Worm (Caenorhabditis elegans) whole organism, mixed stage, embryonic: ENCODE measurements around the gene Y59A8B.12.

Experiments used
- M03D4.4 ChIP-seq: sonication (generic microtip); optimal IDR thresholded peaks from 2 replicates; lab custom pipeline; 2017; ENCODE audit warnings: mild to moderate bottlenecking, missing genetic modification characterization, missing compliant biosample characterization
- bed-3 ChIP-seq: fragments of 200-800 bp; sonication (Bioruptor generic); optimal IDR thresholded peaks from 3 replicates; lab custom pipeline; 2018; ENCODE audit warnings: mild to moderate bottlenecking, missing genetic modification characterization, moderate library complexity, missing compliant biosample characterization
- blmp-1 ChIP-seq: fragments of 150-350 bp; optimal IDR thresholded peaks from 2 replicates; lab custom pipeline; 2014; ENCODE audit warnings: missing biosample characterization, missing genetic modification characterization
- ceh-39 ChIP-seq: fragments of 150-350 bp; optimal IDR thresholded peaks from 2 replicates; lab custom pipeline; 2014; ENCODE audit warnings: missing biosample characterization, missing genetic modification characterization
- cnd-1 ChIP-seq: fragments of 200-800 bp; sonication (Bioruptor generic); optimal IDR thresholded peaks from 2 replicates; lab custom pipeline; 2018; ENCODE audit warnings: mild to moderate bottlenecking, missing genetic modification characterization, missing compliant biosample characterization
- drap-1 ChIP-seq: fragments of 200-800 bp; sonication (Bioruptor generic); optimal IDR thresholded peaks from 3 replicates; lab custom pipeline; 2018; ENCODE audit warnings: mild to moderate bottlenecking, missing genetic modification characterization, missing compliant biosample characterization
- elt-3 ChIP-seq: fragments of 150-350 bp; optimal IDR thresholded peaks from 2 replicates; lab custom pipeline; 2014; ENCODE audit warnings: missing biosample characterization, missing genetic modification characterization
- flh-1 ChIP-seq: fragments of 200-800 bp; sonication (Bioruptor generic); optimal IDR thresholded peaks from 2 replicates; lab custom pipeline; 2018; ENCODE audit warnings: mild to moderate bottlenecking, missing genetic modification characterization, moderate library complexity, missing compliant biosample characterization
- hlh-1 ChIP-seq: fragments of 150-350 bp; optimal IDR thresholded peaks from 2 replicates; lab custom pipeline; 2014; ENCODE audit warnings: missing biosample characterization, missing genetic modification reagents, missing genetic modification characterization
- lin-13 ChIP-seq: fragments of 150-350 bp; optimal IDR thresholded peaks from 2 replicates; lab custom pipeline; 2014; ENCODE audit warnings: missing biosample characterization, missing genetic modification characterization
- lin-32 ChIP-seq: fragments of 200-800 bp; sonication (Bioruptor generic); optimal IDR thresholded peaks from 2 replicates; lab custom pipeline; 2018; ENCODE audit warnings: mild to moderate bottlenecking, missing genetic modification characterization, missing compliant biosample characterization
- lsy-2 ChIP-seq: fragments of 150-350 bp; optimal IDR thresholded peaks from 2 replicates; lab custom pipeline; 2014; ENCODE audit warnings: missing biosample characterization, missing genetic modification characterization
- mab-5 ChIP-seq: fragments of 150-350 bp; optimal IDR thresholded peaks from 2 replicates; lab custom pipeline; 2014; ENCODE audit warnings: missing biosample characterization, missing genetic modification characterization
- mep-1 ChIP-seq: fragments of 150-350 bp; optimal IDR thresholded peaks from 2 replicates; lab custom pipeline; 2017; ENCODE audit warnings: missing biosample characterization, missing genetic modification reagents, missing genetic modification characterization, inconsistent platforms
- mls-2 ChIP-seq: sonication (generic microtip); optimal IDR thresholded peaks from 2 replicates; lab custom pipeline; 2016; ENCODE audit warnings: mild to moderate bottlenecking, missing genetic modification characterization, moderate library complexity, missing compliant biosample characterization
- nhr-12 ChIP-seq: fragments of 150-350 bp; optimal IDR thresholded peaks from 2 replicates; lab custom pipeline; 2014; ENCODE audit warnings: missing biosample characterization, missing genetic modification characterization
- nhr-2 ChIP-seq: fragments of 150-350 bp; optimal IDR thresholded peaks from 2 replicates; lab custom pipeline; 2014; ENCODE audit warnings: missing biosample characterization, missing genetic modification characterization
- nhr-237 ChIP-seq: fragments of 150-350 bp; optimal IDR thresholded peaks from 2 replicates; lab custom pipeline; 2014; ENCODE audit warnings: missing biosample characterization, missing genetic modification characterization
- nhr-28 ChIP-seq: fragments of 150-350 bp; optimal IDR thresholded peaks from 2 replicates; lab custom pipeline; 2014; ENCODE audit warnings: missing biosample characterization, missing genetic modification characterization
- nhr-76 ChIP-seq: sonication (generic microtip); optimal IDR thresholded peaks from 2 replicates; lab custom pipeline; 2017; ENCODE audit warnings: missing biosample characterization, missing genetic modification characterization
- pha-4 ChIP-seq: fragments of 150-350 bp; optimal IDR thresholded peaks from 2 replicates; lab custom pipeline; 2018; ENCODE audit warnings: missing biosample characterization, missing genetic modification reagents, missing genetic modification characterization
- snpc-4 ChIP-seq: fragments of 150-350 bp; optimal IDR thresholded peaks from 2 replicates; lab custom pipeline; 2014; ENCODE audit warnings: missing biosample characterization, missing genetic modification characterization
- sptf-1 ChIP-seq: sonication (generic microtip); optimal IDR thresholded peaks from 2 replicates; lab custom pipeline; 2017; ENCODE audit warnings: mild to moderate bottlenecking, missing genetic modification characterization, moderate library complexity, missing compliant biosample characterization
- unc-120 ChIP-seq: sonication (generic microtip); optimal IDR thresholded peaks from 2 replicates; lab custom pipeline; 2017; ENCODE audit warnings: missing genetic modification characterization, missing compliant biosample characterization; ENCODE audit not compliant: poor library complexity, severe bottlenecking
- unc-39 ChIP-seq: fragments of 150-350 bp; optimal IDR thresholded peaks from 2 replicates; lab custom pipeline; 2014; ENCODE audit warnings: missing biosample characterization, missing genetic modification characterization
- zip-8 ChIP-seq: fragments of 150-350 bp; optimal IDR thresholded peaks from 2 replicates; lab custom pipeline; 2014; ENCODE audit warnings: missing biosample characterization, missing genetic modification characterization
- ztf-11 ChIP-seq: fragments of 150-350 bp; optimal IDR thresholded peaks from 2 replicates; lab custom pipeline; 2014; ENCODE audit warnings: missing biosample characterization, missing genetic modification characterization

Gene Y59A8B.12

ce11 chrV:18107969-18108368 is 21.9 kb upstream of the Y59A8B.12 start, which contains the start of gene Y37H2A.1:
Gene Y37H2A.1, plus strand, starts transcription at chrV:18108269.
- TF ChIP-seq mep-1 = no peak
- no peak for TF ChIP-seq nhr-76 (tag; lab: Kevin White, UChicago)
- TF ChIP-seq lin-13 (tag; lab: Kevin White, UChicago) = no peak
- TF ChIP-seq unc-120 = no peak
- TF ChIP-seq unc-39 (tag; lab: Kevin White, UChicago) = no peak
- no peak for TF ChIP-seq mab-5 (tag; lab: Kevin White, UChicago)
- TF ChIP-seq, all 35 proteins: peak for 0

ce11 chrV:18106055-18106454 is 20.0 kb upstream of the Y59A8B.12 start:
- no peak for TF ChIP-seq blmp-1 (tag; lab: Kevin White, UChicago)
- TF ChIP-seq flh-1 (GFP tag; lab: Kevin White, UChicago) = no peak
- no peak for TF ChIP-seq lsy-2 (tag; lab: Kevin White, UChicago)
- TF ChIP-seq elt-3 (tag; lab: Kevin White, UChicago) = no peak
- no peak for TF ChIP-seq ztf-11
- TF ChIP-seq hlh-1 (tag; lab: Kevin White, UChicago) = no peak
- no peak for TF ChIP-seq nhr-2 (tag; lab: Kevin White, UChicago)
- no peak for TF ChIP-seq ceh-39 (tag; lab: Kevin White, UChicago)
- TF ChIP-seq drap-1 (GFP tag; lab: Kevin White, UChicago) = no peak
- TF ChIP-seq mep-1 = no peak
- TF ChIP-seq M03D4.4 = no peak
- TF ChIP-seq nhr-28 (tag; lab: Kevin White, UChicago) = no peak
- no peak for TF ChIP-seq lin-13 (tag; lab: Kevin White, UChicago)
- no peak for TF ChIP-seq mab-5 (tag; lab: Kevin White, UChicago)
- TF ChIP-seq nhr-76 (tag; lab: Kevin White, UChicago) = no peak
- no peak for TF ChIP-seq sptf-1 (tag; lab: Kevin White, UChicago)
- no peak for TF ChIP-seq snpc-4
- TF ChIP-seq, all 35 proteins: peak for 0

- no peak for TF ChIP-seq sptf-1 (tag; lab: Kevin White, UChicago)
- TF ChIP-seq cnd-1 (tag; lab: Kevin White, UChicago) = no peak
- no peak for TF ChIP-seq snpc-4
- no peak for TF ChIP-seq lin-32 (GFP tag; lab: Kevin White, UChicago)
- no peak for TF ChIP-seq zip-8 (tag; lab: Kevin White, UChicago)
- no peak for TF ChIP-seq unc-39 (tag; lab: Kevin White, UChicago)
Observed at ce11 chrV:18098387-18098786, 12.4 kb upstream of the Y59A8B.12 start, which contains the start of gene par-4. Gene par-4, plus strand, starts transcription at chrV:18098687.

- TF ChIP-seq zip-8 (tag; lab: Kevin White, UChicago) (peak; percentile 96), bed-3 (GFP tag; lab: Kevin White, UChicago) (no peak)
Observed at ce11 chrV:18093941-18094340, 7.9 kb upstream of the Y59A8B.12 start.

ce11 chrV:18091216-18091615 is 5.2 kb upstream of the Y59A8B.12 start:
- TF ChIP-seq lsy-2 (tag; lab: Kevin White, UChicago) = no peak
- no peak for TF ChIP-seq lin-13 (tag; lab: Kevin White, UChicago)
- peak; percentile 61 for TF ChIP-seq zip-8 (tag; lab: Kevin White, UChicago)

ce11 chrV:18086783-18087182 is 759 bp upstream of the Y59A8B.12 start, which contains the start of gene slr-2:
Gene slr-2, plus strand, starts transcription at chrV:18087123.
- peak; percentile 19 for TF ChIP-seq mep-1
- TF ChIP-seq snpc-4 = no peak
- TF ChIP-seq lsy-2 (tag; lab: Kevin White, UChicago) = peak; percentile 36
- TF ChIP-seq sptf-1 (tag; lab: Kevin White, UChicago) = no peak
- no peak for TF ChIP-seq pha-4 (tag; lab: Kevin White, UChicago)
- no peak for TF ChIP-seq zip-8 (tag; lab: Kevin White, UChicago)
- TF ChIP-seq ztf-11 = no peak
- peak; percentile 5 for TF ChIP-seq hlh-1 (tag; lab: Kevin White, UChicago)
- TF ChIP-seq lin-13 (tag; lab: Kevin White, UChicago) = peak; percentile 23
- no peak for TF ChIP-seq mls-2 (tag; lab: Kevin White, UChicago)
- peak; percentile 18 for TF ChIP-seq nhr-2 (tag; lab: Kevin White, UChicago)
- peak; percentile 25 for TF ChIP-seq nhr-237 (tag; lab: Kevin White, UChicago)

ce11 chrV:18085150-18085833 is 732 bp downstream of the Y59A8B.12 start, which contains the start of gene fbxa-106:
Gene fbxa-106, minus strand, starts transcription at chrV:18085200.
- TF ChIP-seq mab-5 (tag; lab: Kevin White, UChicago) (no peak), hlh-1 (tag; lab: Kevin White, UChicago) (no peak), lsy-2 (tag; lab: Kevin White, UChicago) (no peak), nhr-12 (tag; lab: Kevin White, UChicago) (no peak)
